Worm (Caenorhabditis elegans): ENCODE data around the gene orai-1.

DNA sequence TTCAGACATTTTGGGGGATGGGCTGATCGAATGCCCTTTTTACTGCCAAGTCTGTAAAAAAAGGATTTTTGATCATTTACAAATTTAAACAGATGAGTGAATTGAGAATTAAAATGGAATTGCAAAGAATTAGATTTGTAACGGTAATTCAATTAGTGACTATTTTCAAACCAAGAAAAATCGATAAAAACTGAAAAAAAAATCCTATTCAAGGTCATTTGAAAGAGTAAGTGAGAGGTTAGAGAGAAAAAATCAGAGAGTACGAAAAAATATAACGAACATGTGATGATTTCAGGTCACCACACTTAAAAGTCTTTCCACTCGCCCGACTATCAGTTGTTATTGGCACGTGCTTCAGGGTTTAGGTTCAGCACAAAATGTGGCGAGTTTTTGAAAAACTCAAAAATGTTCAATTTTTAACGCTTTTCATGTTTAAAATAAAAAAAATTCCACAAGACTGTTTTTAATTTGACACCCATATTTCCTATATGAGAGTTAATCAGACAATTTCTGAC lies 26.3 kb upstream of the orai-1 start, which contains the start of gene T19C3.4:
- TF ChIP-seq pes-1 (GFP tag; IDR thresholded peaks at IDR 0.05) (no peak), hmbx-1 (tag; optimal IDR thresholded peaks at IDR 0.05) (no peak), tra-4 (tag; optimal IDR thresholded peaks at IDR 0.05) (no peak), aly-1 (tag; optimal IDR thresholded peaks at IDR 0.05) (no peak), ama-1 (optimal IDR thresholded peaks at IDR 0.05) (no peak), F13C5.2 (tag; optimal IDR thresholded peaks at IDR 0.05) (no peak), ets-7 (tag; optimal IDR thresholded peaks at IDR 0.05) (no peak)

All from whole organism, early embryonic.